Fruit fly (Drosophila melanogaster) whole organism, pupa: ENCODE results near the gene Atg18a.

ENCODE experiments used
- CG12605 ChIP-seq: fragments of 200-800 bp; sonication (Bioruptor generic); IDR thresholded peaks from 2 replicates; pipeline ENCODE4 v1.3.6; 2022; ENCODE audit warnings: missing biosample characterization, missing genetic modification characterization
- CG13204 ChIP-seq: fragments of 200-800 bp; sonication (Bioruptor generic); optimal IDR thresholded peaks from 2 replicates; lab custom pipeline; 2018; ENCODE audit warnings: missing biosample characterization, mild to moderate bottlenecking, missing genetic modification characterization, moderate library complexity
- CG32121 ChIP-seq: fragments of 200-800 bp; sonication (Bioruptor generic); IDR thresholded peaks from 2 replicates; pipeline ENCODE4 v1.3.6; 2022; ENCODE audit warnings: missing biosample characterization, missing genetic modification characterization
- CG4496 ChIP-seq: fragments of 200-800 bp; sonication (Bioruptor generic); IDR thresholded peaks from 3 replicates; pipeline ENCODE4 v1.3.6; 2022; ENCODE audit warnings: missing biosample characterization, missing genetic modification characterization
- CG8159 ChIP-seq: fragments of 200-800 bp; sonication (Bioruptor generic); optimal IDR thresholded peaks from 3 replicates; lab custom pipeline; 2018; ENCODE audit warnings: missing biosample characterization, mild to moderate bottlenecking, missing genetic modification characterization, moderate library complexity
- Pif1B ChIP-seq: fragments of 200-800 bp; sonication (Bioruptor generic); optimal IDR thresholded peaks from 3 replicates; lab custom pipeline; 2016; ENCODE audit warnings: missing biosample characterization, missing genetic modification characterization
- Snoo ChIP-seq: fragments of 200-800 bp; sonication (Bioruptor generic); optimal IDR thresholded peaks from 3 replicates; lab custom pipeline; 2017; ENCODE audit warnings: missing biosample characterization, mild to moderate bottlenecking, missing genetic modification characterization, inconsistent platforms
- fd96Ca ChIP-seq: fragments of 200-800 bp; sonication (Bioruptor generic); IDR thresholded peaks from 3 replicates; pipeline ENCODE4 v1.3.6; 2022; ENCODE audit warnings: missing biosample characterization, missing genetic modification characterization

DNA sequence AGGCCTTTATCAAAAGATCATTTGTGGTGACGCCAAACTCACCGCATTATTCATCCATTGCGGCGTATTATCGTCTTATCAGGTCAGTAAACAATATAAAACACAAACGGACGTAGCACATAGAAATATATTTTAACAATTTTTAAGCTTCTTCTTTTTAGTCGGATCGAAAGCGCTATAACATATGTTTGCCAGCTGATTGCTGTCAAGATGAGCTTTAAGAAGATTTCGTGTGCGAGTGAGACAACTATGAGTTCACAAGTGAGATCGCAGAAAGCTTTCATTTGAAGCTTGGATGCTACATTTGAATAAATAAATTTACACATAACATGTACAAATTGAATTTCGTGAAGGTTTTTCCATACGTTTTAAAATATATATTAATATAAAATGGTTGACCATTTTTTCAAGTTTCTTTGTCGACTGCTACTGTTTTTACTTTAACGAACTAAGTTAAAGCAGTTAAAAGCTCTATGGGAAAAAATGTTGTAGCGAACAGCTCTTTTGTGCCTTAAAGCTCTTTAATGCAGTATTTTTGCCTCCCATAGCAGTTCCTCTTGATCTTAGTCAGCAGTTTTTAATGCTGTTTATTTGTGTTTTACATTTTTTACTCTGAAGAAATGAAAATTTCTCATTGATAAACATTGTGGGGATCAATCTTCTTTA, 27.8 kb upstream of the Atg18a start, which contains the start of gene CG42445:
- TF ChIP-seq Snoo (tag; lab: Kevin White, UChicago) = no peak
- TF ChIP-seq CG12605 (GFP tag; lab: Robert Waterston, UW) = no peak
- TF ChIP-seq CG32121 (GFP tag; lab: Robert Waterston, UW) = no peak
- TF ChIP-seq Pif1B = no peak
- no peak for TF ChIP-seq CG4496 (GFP tag; lab: Robert Waterston, UW)
- TF ChIP-seq CG8159 (tag; lab: Kevin White, UChicago) = no peak
- no peak for TF ChIP-seq fd96Ca (GFP tag; lab: Robert Waterston, UW)
- no peak for TF ChIP-seq CG13204 (GFP tag; lab: Kevin White, UChicago)
